Worm (Caenorhabditis elegans) whole organism, early embryonic: ENCODE measurements around the gene F56C3.9.
"Not testable (repeated sequence)": the region's sequence is repeated elsewhere in the genome, so short reads cannot be mapped to it uniquely, and the experiment has no call there.

Experiments used
- B0310.2 ChIP-seq: sonication (generic microtip); optimal IDR thresholded peaks from 2 replicates; lab custom pipeline; 2016; ENCODE audit warnings: mild to moderate bottlenecking, missing genetic modification characterization, missing compliant biosample characterization
- F13C5.2 ChIP-seq: sonication (generic microtip); optimal IDR thresholded peaks from 2 replicates; lab custom pipeline; 2017; ENCODE audit warnings: mild to moderate bottlenecking, missing genetic modification characterization, inconsistent platforms, missing compliant biosample characterization
- aly-1 ChIP-seq: sonication (generic microtip); optimal IDR thresholded peaks from 2 replicates; lab custom pipeline; 2016; ENCODE audit warnings: missing genetic modification characterization, missing compliant biosample characterization
- ama-1 ChIP-seq: fragments of 150-350 bp; optimal IDR thresholded peaks from 2 replicates; lab custom pipeline; 2014
- ceh-13 ChIP-seq: fragments of 200-800 bp; sonication (Bioruptor generic); optimal IDR thresholded peaks from 2 replicates; lab custom pipeline; 2018; ENCODE audit warnings: mild to moderate bottlenecking, missing genetic modification characterization, missing compliant biosample characterization
- ceh-36 ChIP-seq: sonication (generic microtip); optimal IDR thresholded peaks from 2 replicates; lab custom pipeline; 2016; ENCODE audit warnings: missing genetic modification characterization, inconsistent platforms, missing compliant biosample characterization
- ets-7 ChIP-seq: sonication (generic microtip); optimal IDR thresholded peaks from 2 replicates; lab custom pipeline; 2016; ENCODE audit warnings: missing genotype, missing genetic modification characterization, missing compliant biosample characterization
- flt-1 ChIP-seq: fragments of 200-800 bp; sonication (Bioruptor generic); IDR thresholded peaks from 2 replicates; pipeline ENCODE4 v1.3.6; 2022; ENCODE audit warnings: missing genetic modification characterization, missing compliant biosample characterization
- hmbx-1 ChIP-seq: sonication (generic microtip); optimal IDR thresholded peaks from 2 replicates; lab custom pipeline; 2016; ENCODE audit warnings: mild to moderate bottlenecking, missing genetic modification characterization, missing compliant biosample characterization
- hmg-4 ChIP-seq: fragments of 200-800 bp; sonication (Bioruptor generic); optimal IDR thresholded peaks from 2 replicates; lab custom pipeline; 2018; ENCODE audit warnings: mild to moderate bottlenecking, missing genetic modification characterization, missing compliant biosample characterization
- hnd-1 ChIP-seq: sonication (generic microtip); optimal IDR thresholded peaks from 2 replicates; lab custom pipeline; 2016; ENCODE audit warnings: missing genetic modification characterization, missing compliant biosample characterization
- pes-1 ChIP-seq: fragments of 200-800 bp; sonication (Bioruptor generic); IDR thresholded peaks from 2 replicates; pipeline ENCODE4 v1.3.6; 2022; ENCODE audit warnings: missing genetic modification reagents, missing genetic modification characterization, missing compliant biosample characterization
- scrt-1 ChIP-seq: fragments of 200-800 bp; sonication (Bioruptor generic); IDR thresholded peaks from 2 replicates; pipeline ENCODE4 v1.3.6; 2022; ENCODE audit warnings: missing genetic modification characterization, missing compliant biosample characterization
- sea-1 ChIP-seq: fragments of 200-800 bp; sonication (Bioruptor generic); conservative IDR thresholded peaks from 2 replicates; pipeline ENCODE4 v1.3.6; 2022; ENCODE audit warnings: missing genetic modification characterization, missing compliant biosample characterization
- tbx-11 ChIP-seq: fragments of 200-800 bp; sonication (Bioruptor generic); IDR thresholded peaks from 2 replicates; pipeline ENCODE4 v1.3.6; 2022; ENCODE audit warnings: missing genetic modification characterization, missing compliant biosample characterization
- tbx-37 ChIP-seq: fragments of 200-800 bp; sonication (Bioruptor generic); conservative IDR thresholded peaks from 2 replicates; pipeline ENCODE4 v1.3.6; 2022; ENCODE audit warnings: missing genetic modification reagents, missing genetic modification characterization, missing compliant biosample characterization
- tra-4 ChIP-seq: sonication (generic microtip); optimal IDR thresholded peaks from 2 replicates; lab custom pipeline; 2017; ENCODE audit warnings: missing genetic modification characterization, missing compliant biosample characterization

The F56C3.9 gene

DNA sequence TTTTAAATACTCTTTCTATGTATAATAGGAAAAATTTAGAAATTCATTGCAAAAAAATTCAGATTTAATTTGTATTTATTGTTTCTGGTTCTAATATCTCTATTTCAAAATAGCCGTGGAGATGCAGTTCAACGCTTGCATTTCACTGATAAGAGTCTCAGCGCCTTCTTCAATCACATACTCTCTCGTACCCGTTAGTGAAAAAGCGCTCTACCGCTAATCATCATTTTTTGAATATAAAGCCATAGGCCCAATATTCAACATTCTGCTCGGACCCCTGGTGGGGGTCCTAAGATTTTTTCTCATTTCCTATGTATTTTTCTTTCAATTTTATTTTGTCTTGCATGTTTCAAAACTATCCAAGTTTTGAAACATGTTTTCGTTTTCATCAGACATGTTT is 26.7 kb upstream of the F56C3.9 start:
- no peak for TF ChIP-seq tra-4 (tag; lab: Kevin White, UChicago)
- TF ChIP-seq sea-1, result no peak

DNA sequence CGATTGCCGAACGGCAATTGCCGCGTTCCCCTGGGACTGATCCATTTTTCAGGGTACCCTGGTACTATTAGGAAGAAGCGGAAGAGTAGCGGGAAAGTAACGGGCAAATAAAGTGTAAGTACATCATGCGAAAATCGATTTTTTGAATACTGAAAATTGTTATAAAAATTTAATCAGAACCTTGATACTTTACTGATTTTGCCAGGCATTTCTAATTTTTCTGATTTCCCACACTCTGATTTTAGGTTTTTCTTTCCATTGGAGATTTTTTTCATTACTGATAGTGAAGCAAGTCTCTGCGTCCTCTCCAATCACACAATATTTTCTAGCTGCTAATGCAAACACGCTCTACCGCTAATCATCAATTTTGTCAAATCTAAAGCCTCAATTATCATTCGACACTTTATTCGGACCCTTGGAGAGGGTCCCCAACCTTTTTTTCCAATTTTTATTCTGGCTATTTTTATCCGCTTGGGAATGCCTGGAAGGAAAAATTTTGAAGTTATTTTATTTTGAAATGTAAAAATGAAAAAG is 25.4 kb upstream of the F56C3.9 start, which contains the start of gene F19G12.9:
TSS of gene F19G12.9 (plus strand) at position 51 of the 534 bp plus-strand sequence.
- TF ChIP-seq tra-4 (tag; lab: Kevin White, UChicago), result no peak
- TF ChIP-seq F13C5.2 (tag; lab: Kevin White, UChicago), result no peak
- TF ChIP-seq B0310.2 (tag; lab: Kevin White, UChicago), result no peak
- no peak for TF ChIP-seq pes-1 (GFP tag; lab: Robert Waterston, UW)
- no peak for TF ChIP-seq hnd-1 (tag; lab: Kevin White, UChicago)
- TF ChIP-seq flt-1 (GFP tag; lab: Robert Waterston, UW), result no peak
- no peak for TF ChIP-seq scrt-1
- TF ChIP-seq ama-1 (lab: Kevin White, UChicago), result no peak
- no peak for TF ChIP-seq ceh-36
- no peak for TF ChIP-seq ets-7
- no peak for TF ChIP-seq aly-1 (tag; lab: Kevin White, UChicago)
- no peak for TF ChIP-seq tbx-37 (GFP tag; lab: Robert Waterston, UW)
- no peak for TF ChIP-seq hmg-4
- TF ChIP-seq sea-1, result no peak
- TF ChIP-seq ceh-13 (GFP tag; lab: Kevin White, UChicago), result no peak
- TF ChIP-seq hmbx-1 (tag; lab: Kevin White, UChicago), result no peak
- no peak for TF ChIP-seq tbx-11 (GFP tag; lab: Robert Waterston, UW)

DNA sequence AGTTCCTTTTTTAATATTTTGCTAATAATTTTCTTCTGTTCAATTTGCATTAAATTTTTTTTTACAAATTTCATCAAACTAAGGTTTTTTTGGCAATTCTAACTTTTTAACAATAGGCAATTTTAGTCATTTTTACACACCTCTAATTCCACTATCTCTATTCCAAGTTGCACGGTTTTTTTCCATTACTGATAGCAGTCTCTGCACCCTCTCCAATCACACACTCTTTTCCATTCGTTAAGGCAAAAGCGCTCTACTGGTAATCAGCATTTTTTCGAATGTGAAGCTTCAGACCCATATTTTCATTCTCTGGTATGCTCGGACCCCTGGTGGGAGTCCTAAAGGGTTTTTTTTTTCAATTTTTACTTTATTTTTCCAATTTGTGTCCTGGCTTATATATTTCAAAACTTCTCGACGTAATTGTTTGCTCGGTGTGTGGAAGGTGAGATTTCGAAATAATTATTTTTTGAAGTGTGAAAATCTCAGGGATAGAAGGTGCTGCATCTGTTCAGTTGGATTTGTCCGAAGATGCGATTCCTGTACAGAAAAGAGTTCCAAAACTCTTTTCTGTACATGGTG is 23.1 kb upstream of the F56C3.9 start, which contains the start of the genes F19G12.4 and F19G12.8:
TSS of gene F19G12.4 (plus strand) at position 529 of the 579 bp plus-strand sequence.
TSS of gene F19G12.8 (plus strand) at position 545 of the 579 bp plus-strand sequence.
- TF ChIP-seq tbx-37 (GFP tag; lab: Robert Waterston, UW) (no peak), scrt-1 (no peak), aly-1 (tag; lab: Kevin White, UChicago) (no peak), ets-7 (no peak), tra-4 (tag; lab: Kevin White, UChicago) (no peak), hmg-4 (no peak), flt-1 (GFP tag; lab: Robert Waterston, UW) (no peak), pes-1 (GFP tag; lab: Robert Waterston, UW) (no peak), tbx-11 (GFP tag; lab: Robert Waterston, UW) (no peak), ceh-36 (no peak), hmbx-1 (tag; lab: Kevin White, UChicago) (no peak), F13C5.2 (tag; lab: Kevin White, UChicago) (no peak), sea-1 (no peak), ceh-13 (GFP tag; lab: Kevin White, UChicago) (no peak)

DNA sequence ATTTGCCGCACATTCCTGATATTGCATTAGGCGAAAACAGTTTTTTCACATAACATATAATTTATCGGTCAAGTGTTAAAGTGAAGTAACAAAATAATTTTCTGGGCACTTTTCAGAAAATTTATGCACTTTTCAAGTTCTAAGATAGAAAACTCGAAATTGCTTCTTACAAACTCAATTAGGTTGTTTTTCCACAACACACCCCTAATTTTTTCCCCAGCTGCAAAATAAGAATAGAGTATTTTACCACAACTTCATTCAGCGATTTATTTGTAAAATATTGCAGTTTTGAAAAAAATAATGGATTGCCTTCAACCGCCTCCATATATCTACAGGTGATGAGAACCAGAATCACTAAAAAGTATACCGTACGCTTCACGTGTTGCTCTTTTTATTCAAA is 19.1 kb upstream of the F56C3.9 start, which contains the start of gene srh-19:
TSS of gene srh-19 (plus strand) at position 301 of the 400 bp plus-strand sequence.
- no peak for TF ChIP-seq F13C5.2 (tag; lab: Kevin White, UChicago)
- no peak for TF ChIP-seq scrt-1
- TF ChIP-seq hnd-1 (tag; lab: Kevin White, UChicago), result no peak
- no peak for TF ChIP-seq tra-4 (tag; lab: Kevin White, UChicago)
- no peak for TF ChIP-seq ets-7
- TF ChIP-seq hmbx-1 (tag; lab: Kevin White, UChicago), result no peak
- TF ChIP-seq tbx-11 (GFP tag; lab: Robert Waterston, UW), result no peak
- no peak for TF ChIP-seq ceh-13 (GFP tag; lab: Kevin White, UChicago)
- no peak for TF ChIP-seq ceh-36
- no peak for TF ChIP-seq B0310.2 (tag; lab: Kevin White, UChicago)
- TF ChIP-seq hmg-4, result no peak
- no peak for TF ChIP-seq ama-1 (lab: Kevin White, UChicago)
- no peak for TF ChIP-seq pes-1 (GFP tag; lab: Robert Waterston, UW)
- TF ChIP-seq sea-1, result no peak
- no peak for TF ChIP-seq flt-1 (GFP tag; lab: Robert Waterston, UW)
- TF ChIP-seq tbx-37 (GFP tag; lab: Robert Waterston, UW), result no peak

DNA sequence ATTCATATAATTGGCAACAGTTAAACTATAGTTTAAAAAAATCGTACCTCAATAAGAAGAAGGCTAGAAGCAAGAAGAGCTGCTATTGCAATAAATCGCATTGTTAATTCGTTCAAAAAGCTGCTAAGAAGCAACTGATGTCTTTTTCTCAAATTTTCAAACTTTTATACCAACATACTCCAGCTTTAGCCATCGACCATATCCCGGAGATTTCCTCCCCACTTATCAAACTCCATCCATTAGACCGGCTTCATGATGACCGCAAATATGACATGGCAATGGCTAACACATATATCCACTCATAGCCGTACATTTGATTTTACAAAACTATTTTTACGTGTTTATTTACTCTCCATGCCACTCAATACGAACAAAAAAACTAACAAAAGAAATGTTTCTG is 16.8 kb upstream of the F56C3.9 start, which contains the start of gene abu-2:
TSS of gene abu-2 (minus strand) at position 101 of the 400 bp plus-strand sequence.
- TF ChIP-seq pes-1 (GFP tag; lab: Robert Waterston, UW) (no peak), tbx-11 (GFP tag; lab: Robert Waterston, UW) (no peak), sea-1 (no peak), aly-1 (tag; lab: Kevin White, UChicago) (no peak), tbx-37 (GFP tag; lab: Robert Waterston, UW) (no peak), flt-1 (GFP tag; lab: Robert Waterston, UW) (no peak), B0310.2 (tag; lab: Kevin White, UChicago) (no peak), ceh-13 (GFP tag; lab: Kevin White, UChicago) (no peak), tra-4 (tag; lab: Kevin White, UChicago) (no peak), hnd-1 (tag; lab: Kevin White, UChicago) (no peak), ceh-36 (no peak)

DNA sequence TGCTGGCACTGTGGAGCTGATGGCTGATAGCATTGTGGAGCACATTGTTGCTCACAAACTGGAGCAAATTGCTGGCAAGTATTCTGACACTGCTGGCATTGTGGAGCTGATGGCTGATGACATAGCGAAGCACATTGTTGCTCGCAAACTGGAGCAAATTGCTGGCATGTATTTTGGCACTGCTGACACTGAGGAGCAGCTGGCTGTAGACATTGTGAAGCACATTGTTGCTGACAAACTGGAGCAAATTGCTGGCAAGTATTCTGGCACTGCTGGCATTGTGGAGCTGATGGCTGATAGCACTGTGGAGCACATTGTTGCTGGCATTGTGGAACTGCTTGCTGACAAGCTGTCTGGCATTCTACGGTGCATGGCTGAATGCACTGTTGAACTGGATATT is 15.4 kb upstream of the F56C3.9 start:
- TF ChIP-seq F13C5.2 (tag; lab: Kevin White, UChicago) (no peak), B0310.2 (tag; lab: Kevin White, UChicago) (no peak)

DNA sequence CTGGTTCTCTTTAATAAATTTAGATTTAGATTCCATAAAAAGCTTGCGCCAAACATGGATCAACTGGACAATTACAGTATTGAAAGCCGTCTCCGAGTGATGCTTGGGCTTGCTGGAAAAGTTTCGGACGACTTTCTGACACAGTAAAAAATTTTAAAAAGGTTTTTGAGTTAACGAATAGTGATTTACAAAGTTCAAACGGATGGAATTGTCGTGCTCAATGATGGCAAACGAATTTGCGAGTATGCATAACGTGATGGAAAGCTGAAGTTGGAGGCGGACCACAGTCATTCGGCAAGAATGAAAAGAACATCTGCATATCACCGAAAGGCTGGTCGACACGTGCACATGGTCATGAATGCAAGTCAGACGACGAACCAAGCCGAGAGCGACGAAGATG is 10.2 kb upstream of the F56C3.9 start, which contains the start of gene ZK402.1:
TSS of gene ZK402.1 (plus strand) at position 301 of the 400 bp plus-strand sequence.
- TF ChIP-seq pes-1 (GFP tag; lab: Robert Waterston, UW); ama-1 (lab: Kevin White, UChicago); hmbx-1 (tag; lab: Kevin White, UChicago): not testable (repeated sequence)
